Fruit fly (Drosophila melanogaster): ENCODE results near the gene CG32669.

Gene CG32669

DNA sequence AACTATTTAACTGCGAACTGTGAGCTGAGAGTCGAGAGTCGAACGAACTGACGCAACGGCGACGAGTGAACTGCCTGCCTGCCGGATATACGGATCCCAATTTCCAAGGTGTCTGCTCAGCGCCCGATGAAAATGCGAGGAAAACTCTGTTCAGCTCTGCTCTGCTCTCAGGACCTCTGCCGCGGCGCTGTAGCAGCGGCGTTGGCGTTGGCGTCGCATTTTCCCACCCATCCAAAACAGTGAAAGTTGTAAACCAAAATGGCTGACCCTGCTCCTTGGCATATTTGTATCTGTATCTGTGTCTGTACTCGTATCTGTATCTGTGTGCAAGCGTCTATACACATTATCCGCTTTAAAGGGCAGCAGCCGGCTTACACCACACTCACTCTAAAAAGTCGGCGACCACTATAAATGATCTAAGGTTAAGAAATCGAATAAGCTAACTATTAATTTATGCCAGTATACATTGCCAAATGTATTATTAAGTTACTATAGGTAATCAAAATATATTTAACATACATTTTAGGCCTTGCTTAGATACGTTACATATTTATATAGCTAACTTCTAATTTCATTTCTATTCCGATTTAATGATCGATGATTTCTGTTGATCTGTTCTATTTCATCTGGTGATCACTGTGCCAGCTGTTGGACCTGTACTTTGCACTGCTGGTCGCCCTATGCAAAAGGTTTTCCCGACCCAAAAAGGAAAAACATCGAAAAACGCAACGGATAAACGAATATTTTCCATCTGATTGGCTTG lies 22.0 kb downstream of the CG32669 start (continued):
- 0 out of 2 replicates have a peak, but pooled peaks have one; percentile 30 for TF ChIP-seq Gsc (GFP tag; IDR thresholded peaks at IDR 0.05)
- peak; percentile 66 for TF ChIP-seq Hsf (GFP tag; optimal IDR thresholded peaks at IDR 0.05)
- 0 out of 3 replicates have a peak, but pooled peaks have one; percentile 30 for TF ChIP-seq CG11093 (GFP tag; IDR thresholded peaks at IDR 0.05)
- no peak for TF ChIP-seq nom (GFP tag; optimal IDR thresholded peaks at IDR 0.05)
- TF ChIP-seq slbo (GFP tag; IDR thresholded peaks at IDR 0.05): peak; percentile 58
- TF ChIP-seq CG16863 (GFP tag; optimal IDR thresholded peaks at IDR 0.05): peak; percentile 36
- TF ChIP-seq CG5245 (GFP tag; optimal IDR thresholded peaks at IDR 0.05): no peak
- no peak for TF ChIP-seq mld (GFP tag; IDR thresholded peaks at IDR 0.05; ENCODE audit: partially characterized antibody)
- no peak for TF ChIP-seq CG33213 (GFP tag; optimal IDR thresholded peaks at IDR 0.05)
- TF ChIP-seq Hr78 (GFP tag; optimal IDR thresholded peaks at IDR 0.05): no peak
- no peak for TF ChIP-seq vnd (GFP tag; IDR thresholded peaks at IDR 0.05; ENCODE audit: partially characterized antibody)
- TF ChIP-seq wdn (GFP tag; IDR thresholded peaks at IDR 0.05): no peak
- TF ChIP-seq odd (GFP tag; optimal IDR thresholded peaks at IDR 0.05): peak; percentile 47
- TF ChIP-seq HLH54F (GFP tag; optimal IDR thresholded peaks at IDR 0.05): peak; percentile 26
- TF ChIP-seq dpn (GFP tag; optimal IDR thresholded peaks at IDR 0.05): peak in 1 of 2 experiments; percentile 40
- TF ChIP-seq CG14014 (GFP tag; IDR thresholded peaks at IDR 0.05): no peak
- TF ChIP-seq CG13123 (GFP tag; optimal IDR thresholded peaks at IDR 0.05): peak; percentile 30
- peak; percentile 32 for TF ChIP-seq jing (GFP tag; optimal IDR thresholded peaks at IDR 0.05)
- no peak for TF ChIP-seq vfl (GFP tag; optimal IDR thresholded peaks at IDR 0.05)
- TF ChIP-seq CG11085 (GFP tag; IDR thresholded peaks at IDR 0.05): no peak
- no peak for TF ChIP-seq Scr (GFP tag; IDR thresholded peaks at IDR 0.05; ENCODE audit: partially characterized antibody)
- peak; percentile 60 for TF ChIP-seq CG15011 (GFP tag; optimal IDR thresholded peaks at IDR 0.05)
- no peak for TF ChIP-seq mirr (GFP tag; optimal IDR thresholded peaks at IDR 0.05)
- peak in 1 of 2 experiments; percentile 80 for TF ChIP-seq bsh (GFP tag; optimal IDR thresholded peaks at IDR 0.05)
- peak; percentile 73 for TF ChIP-seq org-1 (GFP tag; optimal IDR thresholded peaks at IDR 0.05)
- peak; percentile 44 for TF ChIP-seq Usf (GFP tag; optimal IDR thresholded peaks at IDR 0.05)
- 0 out of 2 replicates have a peak, but pooled peaks have one; percentile 5 for TF ChIP-seq CG4360 (GFP tag; IDR thresholded peaks at IDR 0.05)
- TF ChIP-seq CG17829 (tag; optimal IDR thresholded peaks at IDR 0.05): peak; percentile 81
- peak; percentile 62 for TF ChIP-seq CG15601 (tag; optimal IDR thresholded peaks at IDR 0.05)
- no peak for TF ChIP-seq sna (GFP tag; IDR thresholded peaks at IDR 0.05; ENCODE audit: partially characterized antibody)
- no peak for TF ChIP-seq knrl (GFP tag; IDR thresholded peaks at IDR 0.05; ENCODE audit: partially characterized antibody)
- TF ChIP-seq wor (GFP tag; IDR thresholded peaks at IDR 0.05): peak; percentile 52
- no peak for TF ChIP-seq CG11696 (GFP tag; IDR thresholded peaks at IDR 0.05)
- TF ChIP-seq Mrtf (GFP tag; IDR thresholded peaks at IDR 0.05): 0 out of 3 replicates have a peak, but pooled peaks have one; percentile 25
- TF ChIP-seq ind (GFP tag; optimal IDR thresholded peaks at IDR 0.05): peak; percentile 54
- no peak for TF ChIP-seq CG34422 (GFP tag; IDR thresholded peaks at IDR 0.05)
- no peak for TF ChIP-seq ci (GFP tag; IDR thresholded peaks at IDR 0.05)
- TF ChIP-seq sd (tag; optimal IDR thresholded peaks at IDR 0.05): peak; percentile 18
- no peak for TF ChIP-seq B-H1 (GFP tag; IDR thresholded peaks at IDR 0.05)
- no peak for TF ChIP-seq CG14860 (GFP tag; IDR thresholded peaks at IDR 0.05; ENCODE audit: partially characterized antibody)
- no peak for TF ChIP-seq CG10543 (GFP tag; optimal IDR thresholded peaks at IDR 0.05)
- TF ChIP-seq stc (GFP tag; IDR thresholded peaks at IDR 0.05): no peak
- TF ChIP-seq Dip2 (GFP tag; IDR thresholded peaks at IDR 0.05): no peak
- TF ChIP-seq CG7963 (GFP tag; IDR thresholded peaks at IDR 0.05; ENCODE audit: partially characterized antibody): no peak
- no peak for TF ChIP-seq GATAe (GFP tag; conservative IDR thresholded peaks at IDR 0.05)
- TF ChIP-seq CrebB (tag; optimal IDR thresholded peaks at IDR 0.05): peak; percentile 38
- TF ChIP-seq gem (tag; optimal IDR thresholded peaks at IDR 0.05): peak; percentile 89
- no peak for TF ChIP-seq CG10431 (GFP tag; optimal IDR thresholded peaks at IDR 0.05)
- no peak for TF ChIP-seq HLHmδ (GFP tag; optimal IDR thresholded peaks at IDR 0.05)

Data from whole organism, embryonic.